Worm (Caenorhabditis elegans) whole organism, young adult: ENCODE measurements around the gene frpr-9.

ENCODE experiments used
- B0019.2 ChIP-seq: fragments of 200-800 bp; sonication (Bioruptor generic); conservative IDR thresholded peaks from 2 replicates; pipeline ENCODE4 v1.3.6; 2022; ENCODE audit warnings: missing genetic modification reagents, missing genetic modification characterization, missing compliant biosample characterization
- B0035.1 ChIP-seq: sonication (generic microtip); optimal IDR thresholded peaks from 2 replicates; lab custom pipeline; 2016; ENCODE audit warnings: missing genetic modification characterization, mild to moderate bottlenecking, missing compliant biosample characterization, missing genotype, missing genetic modification reagents
- B0261.1 ChIP-seq: sonication (generic microtip); optimal IDR thresholded peaks from 2 replicates; lab custom pipeline; 2016; ENCODE audit warnings: mild to moderate bottlenecking, missing genetic modification characterization, moderate library complexity, missing compliant biosample characterization
- D2030.7 ChIP-seq: fragments of 200-800 bp; sonication (Bioruptor generic); IDR thresholded peaks from 2 replicates; pipeline ENCODE4 v1.3.6; 2022; ENCODE audit warnings: missing genetic modification reagents, missing genetic modification characterization, missing compliant biosample characterization
- F23B12.7 ChIP-seq: sonication (generic microtip); optimal IDR thresholded peaks from 2 replicates; lab custom pipeline; 2017; ENCODE audit warnings: missing genetic modification characterization, mild to moderate bottlenecking, missing compliant biosample characterization, antibody characterized with exemption, moderate library complexity; ENCODE audit not compliant: insufficient read depth
- F37B4.10 ChIP-seq: fragments of 200-800 bp; sonication (Bioruptor generic); IDR thresholded peaks from 2 replicates; pipeline ENCODE4 v1.3.6; 2022; ENCODE audit warnings: missing genetic modification characterization, missing compliant biosample characterization
- F39B2.1 ChIP-seq: fragments of 200-800 bp; sonication (Bioruptor generic); IDR thresholded peaks from 2 replicates; pipeline ENCODE4 v1.3.6; 2022; ENCODE audit warnings: missing genetic modification reagents, missing genetic modification characterization, missing compliant biosample characterization
- F49E8.2 ChIP-seq: sonication (generic microtip); optimal IDR thresholded peaks from 3 replicates; lab custom pipeline; 2017; ENCODE audit warnings: missing genetic modification characterization, mild to moderate bottlenecking, missing compliant biosample characterization, antibody characterized with exemption, moderate library complexity; ENCODE audit not compliant: insufficient read depth
- F52B5.7 ChIP-seq: sonication (generic microtip); optimal IDR thresholded peaks from 2 replicates; lab custom pipeline; 2016; ENCODE audit warnings: mild to moderate bottlenecking, missing genetic modification characterization, missing compliant biosample characterization
- F57A8.1 ChIP-seq: fragments of 200-800 bp; sonication (Bioruptor generic); optimal IDR thresholded peaks from 2 replicates; lab custom pipeline; 2018; ENCODE audit warnings: mild to moderate bottlenecking, missing genetic modification characterization, moderate library complexity, missing compliant biosample characterization
- Y56A3A.18 ChIP-seq: fragments of 200-800 bp; sonication (Bioruptor generic); IDR thresholded peaks from 2 replicates; pipeline ENCODE4 v1.3.6; 2022; ENCODE audit warnings: missing genetic modification reagents, missing genetic modification characterization, missing compliant biosample characterization
- Y67H2A.10 ChIP-seq: fragments of 200-800 bp; sonication (Bioruptor generic); conservative IDR thresholded peaks from 2 replicates; pipeline ENCODE4 v1.3.6; 2022; ENCODE audit warnings: missing genetic modification reagents, missing genetic modification characterization, missing compliant biosample characterization
- ama-1 ChIP-seq, 3 experiments: fragments of 150-350 bp in 1 of 3; sonication (generic microtip) in 2 of 3; optimal IDR thresholded peaks; 2 replicates each; lab custom pipeline; 2014 to 2018; ENCODE audit warnings: missing biosample characterization in 2 of 3, missing genetic modification characterization in 2 of 3, missing genetic modification reagents in 2 of 3
- athp-1 ChIP-seq: sonication (generic microtip); optimal IDR thresholded peaks from 2 replicates; lab custom pipeline; 2017; ENCODE audit warnings: mild to moderate bottlenecking, missing genetic modification characterization, missing compliant biosample characterization
- cebp-2 ChIP-seq: fragments of 200-800 bp; sonication (Bioruptor generic); IDR thresholded peaks from 2 replicates; pipeline ENCODE4 v1.3.6; 2022; ENCODE audit warnings: missing genetic modification characterization, missing compliant biosample characterization
- ceh-40 ChIP-seq: fragments of 200-800 bp; sonication (Bioruptor generic); IDR thresholded peaks from 2 replicates; pipeline ENCODE4 v1.3.6; 2022; ENCODE audit warnings: missing genetic modification characterization, missing compliant biosample characterization
- ceh-58 ChIP-seq: fragments of 200-800 bp; sonication (Bioruptor generic); IDR thresholded peaks from 2 replicates; pipeline ENCODE4 v1.3.6; 2022; ENCODE audit warnings: missing genetic modification characterization, missing compliant biosample characterization
- ceh-79 ChIP-seq: sonication (generic microtip); optimal IDR thresholded peaks from 2 replicates; lab custom pipeline; 2017; ENCODE audit warnings: mild to moderate bottlenecking, missing genetic modification characterization, missing compliant biosample characterization
- ceh-91 ChIP-seq: fragments of 200-800 bp; sonication (Bioruptor generic); IDR thresholded peaks from 2 replicates; pipeline ENCODE4 v1.3.6; 2022; ENCODE audit warnings: missing genetic modification reagents, missing genetic modification characterization, missing compliant biosample characterization
- dox-1 ChIP-seq: fragments of 200-800 bp; sonication (Bioruptor generic); IDR thresholded peaks from 2 replicates; pipeline ENCODE4 v1.3.6; 2022; ENCODE audit warnings: missing genetic modification reagents, missing genetic modification characterization, missing compliant biosample characterization
- dpff-1 ChIP-seq: sonication (generic microtip); optimal IDR thresholded peaks from 2 replicates; lab custom pipeline; 2017; ENCODE audit warnings: mild to moderate bottlenecking, missing genetic modification characterization, missing compliant biosample characterization
- egl-18 ChIP-seq: fragments of 200-800 bp; sonication (Bioruptor generic); IDR thresholded peaks from 2 replicates; pipeline ENCODE4 v1.3.6; 2022; ENCODE audit warnings: missing genetic modification reagents, missing genetic modification characterization, missing compliant biosample characterization
- ekl-4 ChIP-seq: fragments of 200-800 bp; sonication (Bioruptor generic); IDR thresholded peaks from 2 replicates; pipeline ENCODE4 v1.3.6; 2022; ENCODE audit warnings: missing genetic modification reagents, missing genetic modification characterization, missing compliant biosample characterization
- ets-4 ChIP-seq: fragments of 200-800 bp; sonication (Bioruptor generic); optimal IDR thresholded peaks from 2 replicates; lab custom pipeline; 2018; ENCODE audit warnings: mild to moderate bottlenecking, missing genetic modification characterization, missing compliant biosample characterization
- him-1 ChIP-seq: sonication (generic microtip); optimal IDR thresholded peaks from 2 replicates; lab custom pipeline; 2016; ENCODE audit warnings: missing genotype, missing genetic modification reagents, missing genetic modification characterization, missing compliant biosample characterization
- hlh-12 ChIP-seq: sonication (generic microtip); optimal IDR thresholded peaks from 2 replicates; lab custom pipeline; 2016; ENCODE audit warnings: missing genetic modification characterization, missing compliant biosample characterization
- hsf-1 ChIP-seq: fragments of 200-800 bp; sonication (Bioruptor generic); IDR thresholded peaks from 2 replicates; pipeline ENCODE4 v1.3.6; 2022; ENCODE audit warnings: missing genetic modification reagents, missing genetic modification characterization, missing compliant biosample characterization
- lin-26 ChIP-seq: fragments of 200-800 bp; sonication (Bioruptor generic); IDR thresholded peaks from 2 replicates; pipeline ENCODE4 v1.3.6; 2022; ENCODE audit warnings: missing genetic modification reagents, missing genetic modification characterization, missing compliant biosample characterization
- lin-40 ChIP-seq: sonication (generic microtip); optimal IDR thresholded peaks from 2 replicates; lab custom pipeline; 2016; ENCODE audit warnings: missing genetic modification characterization, mild to moderate bottlenecking, missing compliant biosample characterization, missing genotype, missing genetic modification reagents
- lsl-1 ChIP-seq: fragments of 200-800 bp; sonication (Bioruptor generic); optimal IDR thresholded peaks from 2 replicates; lab custom pipeline; 2018; ENCODE audit warnings: mild to moderate bottlenecking, missing genetic modification characterization, moderate library complexity, missing compliant biosample characterization
- lsy-27 ChIP-seq: sonication (generic microtip); optimal IDR thresholded peaks from 2 replicates; lab custom pipeline; 2017; ENCODE audit warnings: missing genetic modification characterization, mild to moderate bottlenecking, missing compliant biosample characterization, antibody characterized with exemption, missing genotype, borderline replicate concordance; ENCODE audit not compliant: insufficient read depth
- mel-28 ChIP-seq: sonication (generic microtip); optimal IDR thresholded peaks from 2 replicates; lab custom pipeline; 2016; ENCODE audit warnings: borderline replicate concordance, mild to moderate bottlenecking, missing genetic modification characterization, missing compliant biosample characterization
- nfya-2 ChIP-seq: fragments of 200-800 bp; sonication (Bioruptor generic); IDR thresholded peaks from 2 replicates; pipeline ENCODE4 v1.3.6; 2022; ENCODE audit warnings: missing genetic modification reagents, missing genetic modification characterization, missing compliant biosample characterization
- nfyb-1 ChIP-seq: fragments of 200-800 bp; sonication (Bioruptor generic); IDR thresholded peaks from 2 replicates; pipeline ENCODE4 v1.3.6; 2022; ENCODE audit warnings: missing genetic modification reagents, missing genetic modification characterization, missing compliant biosample characterization
- nhr-27 ChIP-seq: fragments of 200-800 bp; sonication (Bioruptor generic); optimal IDR thresholded peaks from 2 replicates; lab custom pipeline; 2018; ENCODE audit warnings: mild to moderate bottlenecking, missing genetic modification characterization, moderate library complexity, missing compliant biosample characterization
- nhr-80 ChIP-seq: sonication (generic microtip); optimal IDR thresholded peaks from 2 replicates; lab custom pipeline; 2016; ENCODE audit warnings: missing genetic modification characterization, missing compliant biosample characterization
- rpc-1 ChIP-seq, 2 experiments: fragments of 150-350 bp in 1 of 2; sonication (generic microtip) in 1 of 2; optimal IDR thresholded peaks; 2 replicates each; lab custom pipeline; 2014 to 2018; ENCODE audit warnings: missing biosample characterization in 1 of 2, missing genetic modification characterization in 1 of 2, missing genetic modification reagents in 1 of 2, missing genotype in 1 of 2
- snpc-1.3 ChIP-seq: sonication (generic microtip); optimal IDR thresholded peaks from 2 replicates; lab custom pipeline; 2017; ENCODE audit warnings: missing genetic modification characterization, mild to moderate bottlenecking, missing compliant biosample characterization, antibody characterized with exemption, moderate library complexity, missing genotype, missing genetic modification reagents; ENCODE audit not compliant: insufficient read depth
- snpc-3.4 ChIP-seq: sonication (generic microtip); optimal IDR thresholded peaks from 2 replicates; lab custom pipeline; 2017; ENCODE audit warnings: missing genetic modification characterization, mild to moderate bottlenecking, missing compliant biosample characterization, antibody characterized with exemption, moderate library complexity, missing genotype, missing genetic modification reagents
- snpc-4 ChIP-seq, 5 experiments: fragments of 150-350 bp in 1 of 5; sonication (generic microtip) in 4 of 5; optimal IDR thresholded peaks; 2 replicates each; lab custom pipeline; 2014 to 2018; ENCODE audit warnings: missing genetic modification characterization in 5 of 5, missing biosample characterization in 3 of 5, antibody characterized with exemption in 2 of 5, mild to moderate bottlenecking in 2 of 5, missing compliant biosample characterization in 2 of 5, missing genotype in 2 of 5, moderate library complexity in 2 of 5, missing genetic modification reagents in 1 of 5
- somi-1 ChIP-seq: fragments of 200-800 bp; sonication (Bioruptor generic); optimal IDR thresholded peaks from 2 replicates; lab custom pipeline; 2018; ENCODE audit warnings: mild to moderate bottlenecking, missing genetic modification characterization, missing compliant biosample characterization
- tbx-9 ChIP-seq: sonication (generic microtip); optimal IDR thresholded peaks from 2 replicates; lab custom pipeline; 2016; ENCODE audit warnings: borderline replicate concordance, missing genetic modification characterization, inconsistent platforms, missing compliant biosample characterization
- tlf-1 ChIP-seq: fragments of 200-800 bp; sonication (Bioruptor generic); optimal IDR thresholded peaks from 2 replicates; lab custom pipeline; 2018; ENCODE audit warnings: mild to moderate bottlenecking, missing genetic modification characterization, missing compliant biosample characterization
- ztf-28 ChIP-seq: fragments of 200-800 bp; sonication (Bioruptor generic); IDR thresholded peaks from 2 replicates; pipeline ENCODE4 v1.3.6; 2022; ENCODE audit warnings: missing genetic modification reagents, missing genetic modification characterization, missing compliant biosample characterization
- ztf-3 ChIP-seq: fragments of 200-800 bp; sonication (Bioruptor generic); optimal IDR thresholded peaks from 2 replicates; lab custom pipeline; 2018; ENCODE audit warnings: mild to moderate bottlenecking, missing genetic modification characterization, missing compliant biosample characterization

frpr-9 gene

DNA sequence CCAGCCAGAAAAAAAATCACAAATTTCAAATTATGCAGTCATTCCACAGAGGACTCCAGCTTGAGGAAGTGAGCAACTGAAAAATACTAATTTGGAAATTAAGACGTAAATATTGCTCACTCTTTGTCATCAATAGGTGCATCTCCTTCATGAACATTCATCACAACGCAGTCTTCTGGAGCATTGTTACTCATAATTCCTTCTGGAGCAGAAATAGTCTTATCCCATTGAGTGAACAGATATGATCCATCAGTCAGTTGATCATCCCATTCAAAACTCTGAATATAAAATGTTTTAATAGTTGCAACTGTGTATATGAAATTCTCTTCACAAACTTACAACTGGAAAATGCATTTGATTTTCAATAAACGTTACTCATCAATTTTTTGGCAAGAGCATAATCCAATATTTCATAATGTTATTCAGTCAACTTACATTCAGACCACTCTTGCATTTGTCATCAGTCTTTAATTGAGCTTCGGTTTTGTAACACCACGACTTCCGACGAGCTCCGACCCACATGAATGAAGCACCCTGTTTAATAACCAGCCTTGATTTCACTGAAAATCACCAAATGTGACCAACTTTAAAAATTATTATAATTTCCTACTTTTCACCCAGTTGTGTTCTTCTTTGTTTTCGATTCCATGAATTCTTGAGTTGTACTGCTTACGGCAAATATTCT, 38.3 kb upstream of the frpr-9 start (continued):
- no peak for TF ChIP-seq B0019.2 (GFP tag; lab: Robert Waterston, UW)
- no peak for TF ChIP-seq tlf-1
- no peak for TF ChIP-seq B0035.1 (tag; lab: Kevin White, UChicago)
- no peak for TF ChIP-seq Y67H2A.10
- TF ChIP-seq ekl-4 (GFP tag; lab: Robert Waterston, UW): peak; percentile 70
- no peak for TF ChIP-seq F23B12.7
- no peak for TF ChIP-seq ets-4 (GFP tag; lab: Kevin White, UChicago)
- TF ChIP-seq snpc-1.3 (tag; lab: Kevin White, UChicago): no peak
- TF ChIP-seq ceh-58: no peak
- peak; percentile 55 for TF ChIP-seq lin-40
- no peak for TF ChIP-seq F49E8.2
- TF ChIP-seq F39B2.1 (GFP tag; lab: Robert Waterston, UW): no peak
- TF ChIP-seq F52B5.7: peak; percentile 21
- no peak for TF ChIP-seq tbx-9 (tag; lab: Kevin White, UChicago)
- TF ChIP-seq nhr-27: no peak
- TF ChIP-seq D2030.7 (GFP tag; lab: Robert Waterston, UW): no peak
- no peak for TF ChIP-seq F57A8.1
- no peak for TF ChIP-seq rpc-1 (optimal IDR thresholded peaks at IDR 0.05; lab: Kevin White, UChicago)
- TF ChIP-seq rpc-1 (tag; optimal IDR thresholded peaks at IDR 0.05; lab: Kevin White, UChicago): no peak
- TF ChIP-seq lin-26: no peak; the same call in 1 of the 2 replicates
- TF ChIP-seq Y56A3A.18 (GFP tag; lab: Robert Waterston, UW): peak; percentile 75; the same call in 1 of the 2 replicates
- TF ChIP-seq nhr-80 (tag; lab: Kevin White, UChicago): no peak
- TF ChIP-seq athp-1 (tag; lab: Kevin White, UChicago): peak; percentile 40
- no peak for TF ChIP-seq dpff-1 (tag; lab: Kevin White, UChicago)
- no peak for TF ChIP-seq nfya-2 (GFP tag; lab: Robert Waterston, UW)
- TF ChIP-seq mel-28 (tag; lab: Kevin White, UChicago): no peak
- no peak for TF ChIP-seq cebp-2
- TF ChIP-seq ama-1 (optimal IDR thresholded peaks at IDR 0.05; lab: Kevin White, UChicago): peak; percentile 79
- peak in 1 of 2 experiments; percentile 33 for TF ChIP-seq ama-1 (GFP tag; optimal IDR thresholded peaks at IDR 0.05; lab: Kevin White, UChicago)
- no peak for TF ChIP-seq ztf-28 (GFP tag; lab: Robert Waterston, UW)
- TF ChIP-seq lsy-27 (tag; lab: Kevin White, UChicago): no peak
- no peak for TF ChIP-seq ztf-3 (GFP tag; lab: Kevin White, UChicago)
- TF ChIP-seq snpc-4 (GFP tag; optimal IDR thresholded peaks at IDR 0.05; lab: Kevin White, UChicago): no peak
- TF ChIP-seq snpc-4 (tag; optimal IDR thresholded peaks at IDR 0.05; lab: Kevin White, UChicago): no peak
- TF ChIP-seq B0261.1 (tag; lab: Kevin White, UChicago): no peak
- TF ChIP-seq ceh-79: no peak
- TF ChIP-seq dox-1: peak; percentile 45; the same call in 1 of the 2 replicates
- TF ChIP-seq F37B4.10 (GFP tag; lab: Robert Waterston, UW): no peak
- no peak for TF ChIP-seq ceh-91 (GFP tag; lab: Robert Waterston, UW)
- TF ChIP-seq hlh-12 (tag; lab: Kevin White, UChicago): no peak
- peak; percentile 76 for TF ChIP-seq somi-1 (GFP tag; lab: Kevin White, UChicago)
- TF ChIP-seq ceh-40 (GFP tag; lab: Robert Waterston, UW): no peak
- TF ChIP-seq egl-18 (GFP tag; lab: Robert Waterston, UW): no peak
- TF ChIP-seq hsf-1 (GFP tag; lab: Robert Waterston, UW): no peak
- TF ChIP-seq snpc-3.4 (tag; lab: Kevin White, UChicago): no peak
- 0 out of 2 replicates have a peak, but pooled peaks have one; percentile 54 for TF ChIP-seq nfyb-1 (GFP tag; lab: Robert Waterston, UW)
- no peak for TF ChIP-seq him-1 (tag; lab: Kevin White, UChicago)
- no peak for TF ChIP-seq lsl-1
